Fruit fly (Drosophila melanogaster) whole organism, wandering third instar larva: Measurements from ENCODE around the gene CG5167.

Source experiments
- CrebA ChIP-seq: fragments of 200-800 bp; sonication (Bioruptor generic); optimal IDR thresholded peaks from 2 replicates; lab custom pipeline; 2016; ENCODE audit warnings: missing biosample characterization, mild to moderate bottlenecking, missing genetic modification characterization, borderline replicate concordance
- Dfd ChIP-seq: fragments of >200 bp; optimal IDR thresholded peaks from 2 replicates; lab custom pipeline; 2017; ENCODE audit warnings: missing biosample characterization, missing genetic modification characterization
- Dif ChIP-seq: fragments of 200-275, 200-300 bp; sonication (Bioruptor generic); optimal IDR thresholded peaks from 2 replicates; lab custom pipeline; 2018; ENCODE audit warnings: missing biosample characterization, missing genetic modification characterization; ENCODE audit not compliant: partially characterized antibody
- Hr78 ChIP-seq: fragments of >200 bp; optimal IDR thresholded peaks from 2 replicates; lab custom pipeline; 2017; ENCODE audit warnings: missing biosample characterization, missing genetic modification characterization
- Myc ChIP-seq: fragments of >200 bp; optimal IDR thresholded peaks from 2 replicates; lab custom pipeline; 2017
- Sp1 ChIP-seq: fragments of 200-800 bp; sonication (Bioruptor generic); optimal IDR thresholded peaks from 3 replicates; lab custom pipeline; 2019; ENCODE audit warnings: missing biosample characterization, mild to moderate bottlenecking, missing genetic modification characterization, moderate library complexity
- br ChIP-seq: fragments of 200-800 bp; sonication (Bioruptor generic); optimal IDR thresholded peaks from 2 replicates; lab custom pipeline; 2016; ENCODE audit warnings: missing biosample characterization, missing genetic modification characterization
- dmrt93B ChIP-seq: fragments of 200-800 bp; sonication (Bioruptor generic); optimal IDR thresholded peaks from 2 replicates; lab custom pipeline; 2018; ENCODE audit warnings: missing biosample characterization, mild to moderate bottlenecking, missing genetic modification characterization
- h ChIP-seq: fragments of 200-800 bp; sonication (Bioruptor generic); optimal IDR thresholded peaks from 3 replicates; lab custom pipeline; 2016; ENCODE audit warnings: missing biosample characterization, mild to moderate bottlenecking, missing genetic modification characterization
- pan ChIP-seq: fragments of >200 bp; optimal IDR thresholded peaks from 2 replicates; lab custom pipeline; 2017
- sage ChIP-seq: fragments of 200-800 bp; sonication (Bioruptor generic); optimal IDR thresholded peaks from 2 replicates; lab custom pipeline; 2016; ENCODE audit warnings: missing biosample characterization, mild to moderate bottlenecking, missing genetic modification characterization
- sv ChIP-seq: fragments of 200-800 bp; sonication (Bioruptor generic); optimal IDR thresholded peaks from 3 replicates; lab custom pipeline; 2016; ENCODE audit warnings: missing biosample characterization, missing genetic modification characterization
- usp ChIP-seq: fragments of >200 bp; optimal IDR thresholded peaks from 2 replicates; lab custom pipeline; 2017; ENCODE audit warnings: missing biosample characterization, missing genetic modification characterization

- no peak for TF ChIP-seq dmrt93B (GFP tag; lab: Kevin White, UChicago)
- TF ChIP-seq Dfd: no peak
- peak; percentile 38 for TF ChIP-seq Sp1 (GFP tag; lab: Kevin White, UChicago)
- TF ChIP-seq sv (GFP tag; lab: Kevin White, UChicago): no peak
- TF ChIP-seq usp: no peak
- peak; percentile 83 for TF ChIP-seq Myc (lab: Kevin White, UChicago)
- no peak for TF ChIP-seq Dif (GFP tag; lab: Kevin White, UChicago)
- TF ChIP-seq CrebA: no peak
- no peak for TF ChIP-seq h (GFP tag; lab: Kevin White, UChicago)
- no peak for TF ChIP-seq Hr78 (GFP tag; lab: Kevin White, UChicago)
- no peak for TF ChIP-seq br (GFP tag; lab: Kevin White, UChicago)
- TF ChIP-seq pan (lab: Kevin White, UChicago): no peak
- TF ChIP-seq sage (GFP tag; lab: Kevin White, UChicago): no peak
Observed at dm6 chr3R:12425510-12426309, 19.4 kb downstream of the CG5167 start, which contains the start of gene Pp1-87B.
